Worm (Caenorhabditis elegans) whole organism, mixed stage, embryonic: ENCODE measurements around the gene vha-8.
A peak's percentile ranks its signal among the peaks of the same experiment; 100 is the strongest.

Experiments used
- M03D4.4 ChIP-seq: sonication (generic microtip); optimal IDR thresholded peaks from 2 replicates; lab custom pipeline; 2017; ENCODE audit warnings: mild to moderate bottlenecking, missing genetic modification characterization, missing compliant biosample characterization
- blmp-1 ChIP-seq: fragments of 150-350 bp; optimal IDR thresholded peaks from 2 replicates; lab custom pipeline; 2014; ENCODE audit warnings: missing biosample characterization, missing genetic modification characterization
- ceh-39 ChIP-seq: fragments of 150-350 bp; optimal IDR thresholded peaks from 2 replicates; lab custom pipeline; 2014; ENCODE audit warnings: missing biosample characterization, missing genetic modification characterization
- ceh-43 ChIP-seq: fragments of 200-800 bp; sonication (Bioruptor generic); optimal IDR thresholded peaks from 2 replicates; lab custom pipeline; 2018; ENCODE audit warnings: mild to moderate bottlenecking, missing genetic modification characterization, moderate library complexity, missing compliant biosample characterization
- ces-1 ChIP-seq: fragments of 150-350 bp; optimal IDR thresholded peaks from 2 replicates; lab custom pipeline; 2014; ENCODE audit warnings: missing biosample characterization, missing genetic modification reagents, missing genetic modification characterization
- cnd-1 ChIP-seq: fragments of 200-800 bp; sonication (Bioruptor generic); optimal IDR thresholded peaks from 2 replicates; lab custom pipeline; 2018; ENCODE audit warnings: mild to moderate bottlenecking, missing genetic modification characterization, missing compliant biosample characterization
- elt-1 ChIP-seq: sonication (generic microtip); optimal IDR thresholded peaks from 2 replicates; lab custom pipeline; 2017; ENCODE audit warnings: missing genetic modification characterization, mild to moderate bottlenecking, missing compliant biosample characterization, antibody characterized with exemption, moderate library complexity, borderline replicate concordance; ENCODE audit not compliant: insufficient read depth
- elt-3 ChIP-seq: fragments of 150-350 bp; optimal IDR thresholded peaks from 2 replicates; lab custom pipeline; 2014; ENCODE audit warnings: missing biosample characterization, missing genetic modification characterization
- flh-1 ChIP-seq: fragments of 200-800 bp; sonication (Bioruptor generic); optimal IDR thresholded peaks from 2 replicates; lab custom pipeline; 2018; ENCODE audit warnings: mild to moderate bottlenecking, missing genetic modification characterization, moderate library complexity, missing compliant biosample characterization
- ham-2 ChIP-seq: fragments of 200-800 bp; sonication (Bioruptor generic); optimal IDR thresholded peaks from 2 replicates; lab custom pipeline; 2018; ENCODE audit warnings: mild to moderate bottlenecking, missing genetic modification characterization, missing compliant biosample characterization
- hlh-1 ChIP-seq: fragments of 150-350 bp; optimal IDR thresholded peaks from 2 replicates; lab custom pipeline; 2014; ENCODE audit warnings: missing biosample characterization, missing genetic modification reagents, missing genetic modification characterization
- lin-32 ChIP-seq: fragments of 200-800 bp; sonication (Bioruptor generic); optimal IDR thresholded peaks from 2 replicates; lab custom pipeline; 2018; ENCODE audit warnings: mild to moderate bottlenecking, missing genetic modification characterization, missing compliant biosample characterization
- lsy-2 ChIP-seq: fragments of 150-350 bp; optimal IDR thresholded peaks from 2 replicates; lab custom pipeline; 2014; ENCODE audit warnings: missing biosample characterization, missing genetic modification characterization
- mep-1 ChIP-seq: fragments of 150-350 bp; optimal IDR thresholded peaks from 2 replicates; lab custom pipeline; 2017; ENCODE audit warnings: missing biosample characterization, missing genetic modification reagents, missing genetic modification characterization, inconsistent platforms
- mls-2 ChIP-seq: sonication (generic microtip); optimal IDR thresholded peaks from 2 replicates; lab custom pipeline; 2016; ENCODE audit warnings: mild to moderate bottlenecking, missing genetic modification characterization, moderate library complexity, missing compliant biosample characterization
- nhr-12 ChIP-seq: fragments of 150-350 bp; optimal IDR thresholded peaks from 2 replicates; lab custom pipeline; 2014; ENCODE audit warnings: missing biosample characterization, missing genetic modification characterization
- nhr-2 ChIP-seq: fragments of 150-350 bp; optimal IDR thresholded peaks from 2 replicates; lab custom pipeline; 2014; ENCODE audit warnings: missing biosample characterization, missing genetic modification characterization
- nhr-28 ChIP-seq: fragments of 150-350 bp; optimal IDR thresholded peaks from 2 replicates; lab custom pipeline; 2014; ENCODE audit warnings: missing biosample characterization, missing genetic modification characterization
- nhr-76 ChIP-seq: sonication (generic microtip); optimal IDR thresholded peaks from 2 replicates; lab custom pipeline; 2017; ENCODE audit warnings: missing biosample characterization, missing genetic modification characterization
- pha-4 ChIP-seq: fragments of 150-350 bp; optimal IDR thresholded peaks from 2 replicates; lab custom pipeline; 2018; ENCODE audit warnings: missing biosample characterization, missing genetic modification reagents, missing genetic modification characterization
- sem-2 ChIP-seq: fragments of 200-800 bp; sonication (Bioruptor generic); optimal IDR thresholded peaks from 2 replicates; lab custom pipeline; 2018; ENCODE audit warnings: mild to moderate bottlenecking, missing genetic modification characterization, missing compliant biosample characterization
- snpc-4 ChIP-seq: fragments of 150-350 bp; optimal IDR thresholded peaks from 2 replicates; lab custom pipeline; 2014; ENCODE audit warnings: missing biosample characterization, missing genetic modification characterization
- sptf-1 ChIP-seq: sonication (generic microtip); optimal IDR thresholded peaks from 2 replicates; lab custom pipeline; 2017; ENCODE audit warnings: mild to moderate bottlenecking, missing genetic modification characterization, moderate library complexity, missing compliant biosample characterization
- tbx-8 ChIP-seq: fragments of 200-800 bp; sonication (Bioruptor generic); optimal IDR thresholded peaks from 2 replicates; lab custom pipeline; 2018; ENCODE audit warnings: mild to moderate bottlenecking, missing genetic modification characterization, moderate library complexity, missing compliant biosample characterization
- unc-120 ChIP-seq: sonication (generic microtip); optimal IDR thresholded peaks from 2 replicates; lab custom pipeline; 2017; ENCODE audit warnings: missing genetic modification characterization, missing compliant biosample characterization; ENCODE audit not compliant: poor library complexity, severe bottlenecking
- unc-39 ChIP-seq: fragments of 150-350 bp; optimal IDR thresholded peaks from 2 replicates; lab custom pipeline; 2014; ENCODE audit warnings: missing biosample characterization, missing genetic modification characterization
- unc-62 ChIP-seq: fragments of 150-350 bp; optimal IDR thresholded peaks from 2 replicates; lab custom pipeline; 2014; ENCODE audit warnings: missing biosample characterization, missing genetic modification reagents, missing genetic modification characterization
- zip-8 ChIP-seq: fragments of 150-350 bp; optimal IDR thresholded peaks from 2 replicates; lab custom pipeline; 2014; ENCODE audit warnings: missing biosample characterization, missing genetic modification characterization
- ztf-11 ChIP-seq: fragments of 150-350 bp; optimal IDR thresholded peaks from 2 replicates; lab custom pipeline; 2014; ENCODE audit warnings: missing biosample characterization, missing genetic modification characterization

The vha-8 gene

DNA sequence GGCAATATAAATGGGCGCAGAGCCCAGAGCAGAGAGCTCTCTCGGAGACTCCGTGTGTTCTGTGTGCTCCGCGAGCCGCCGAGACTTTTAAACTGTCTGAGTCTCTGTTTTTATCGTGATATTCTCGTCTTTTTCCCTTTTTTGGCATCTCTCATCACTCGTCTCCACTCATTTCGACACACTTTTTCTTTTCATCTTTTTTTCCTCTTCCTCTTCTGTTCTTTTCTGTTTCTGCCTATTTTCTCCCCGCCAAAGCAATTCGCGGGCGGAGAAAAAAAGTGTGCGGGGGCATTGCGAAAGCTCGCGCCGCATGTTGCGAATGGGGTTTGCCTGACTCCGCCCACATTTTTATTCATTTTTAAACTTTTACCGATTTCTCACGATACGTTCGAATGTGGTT is 34.5 kb upstream of the vha-8 start (continued):
- TF ChIP-seq ces-1 (GFP tag; lab: Kevin White, UChicago) = peak; percentile 76
- TF ChIP-seq lin-32 (GFP tag; lab: Kevin White, UChicago) = peak; percentile 8
- TF ChIP-seq cnd-1 (tag; lab: Kevin White, UChicago) = peak; percentile 77
- TF ChIP-seq, all 35 proteins: peak for 28

DNA sequence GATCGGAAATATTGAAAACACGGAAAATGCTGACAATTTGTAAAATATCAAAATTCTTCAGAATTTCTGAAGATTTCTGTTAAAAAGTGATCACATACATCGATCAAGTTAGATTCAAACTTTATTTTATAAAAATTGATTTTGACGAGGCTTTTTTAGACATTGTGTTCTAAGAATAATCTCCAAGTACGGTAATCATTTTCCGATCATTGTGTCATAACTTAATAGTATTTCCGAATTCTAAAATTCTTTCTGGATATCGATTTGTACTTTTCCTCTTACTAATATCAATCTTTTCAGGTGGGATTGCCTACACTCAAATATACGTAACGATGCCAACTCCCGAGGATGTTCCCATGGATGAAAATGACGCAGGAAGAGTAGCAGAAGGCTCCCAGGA is 33.9 kb upstream of the vha-8 start, which contains the start of gene usp-4:
Gene usp-4 (plus strand): TSS at position 301 of the 400 bp plus-strand sequence.
- TF ChIP-seq nhr-76 (tag; lab: Kevin White, UChicago) = no peak
- no peak for TF ChIP-seq nhr-28
- no peak for TF ChIP-seq mls-2 (tag; lab: Kevin White, UChicago)
- no peak for TF ChIP-seq lin-32 (GFP tag; lab: Kevin White, UChicago)
- TF ChIP-seq ces-1 (GFP tag; lab: Kevin White, UChicago) = no peak
- TF ChIP-seq nhr-2 (tag; lab: Kevin White, UChicago) = no peak
- no peak for TF ChIP-seq sem-2 (GFP tag; lab: Kevin White, UChicago)
- no peak for TF ChIP-seq ztf-11 (tag; lab: Kevin White, UChicago)
- no peak for TF ChIP-seq mep-1 (tag; lab: Kevin White, UChicago)
- no peak for TF ChIP-seq snpc-4 (tag; lab: Kevin White, UChicago)

DNA sequence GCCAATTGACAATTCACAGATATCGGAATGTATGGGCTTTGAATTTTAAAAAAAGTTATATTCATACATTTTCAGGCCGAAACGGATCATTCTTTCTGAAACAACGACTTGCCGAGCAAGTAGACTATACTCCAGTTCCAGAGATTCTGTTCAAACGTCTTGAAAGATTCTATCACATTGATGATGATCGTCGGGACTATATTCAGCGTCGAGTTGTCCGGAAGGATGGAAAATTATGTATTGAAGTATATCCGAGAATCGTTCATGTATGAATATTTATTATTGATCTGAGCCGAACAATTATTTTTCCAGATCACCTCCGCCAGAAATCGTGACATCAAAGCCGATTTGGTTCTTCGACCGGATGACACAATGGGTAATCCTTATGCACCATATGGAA is 33.3 kb upstream of the vha-8 start:
- TF ChIP-seq ceh-43 = no peak

DNA sequence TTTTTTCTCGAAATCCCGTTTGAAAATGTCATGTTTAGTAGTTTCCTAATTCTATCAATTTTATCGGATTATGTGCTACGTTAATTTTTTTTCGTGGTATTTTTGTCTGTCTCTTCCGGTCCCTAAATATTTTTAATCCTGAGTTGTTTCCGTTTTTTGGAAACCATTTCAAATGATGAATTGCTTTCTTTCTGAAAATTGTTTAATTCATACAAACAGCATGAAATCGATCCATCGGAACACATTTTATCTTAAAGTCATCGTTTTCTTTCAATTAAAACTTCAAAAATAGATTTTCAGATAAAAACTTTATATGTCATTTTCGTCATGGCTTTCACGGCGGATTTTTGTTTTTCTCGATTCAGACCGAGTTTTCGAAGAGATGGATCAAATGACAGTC is 28.5 kb upstream of the vha-8 start, which contains the start of gene spd-3:
Gene spd-3 (plus strand): TSS at position 301 of the 400 bp plus-strand sequence.
- no peak for TF ChIP-seq ceh-39 (tag; lab: Kevin White, UChicago)
- no peak for TF ChIP-seq M03D4.4 (tag; lab: Kevin White, UChicago)
- no peak for TF ChIP-seq mep-1 (tag; lab: Kevin White, UChicago)
- no peak for TF ChIP-seq blmp-1 (tag; lab: Kevin White, UChicago)
- TF ChIP-seq elt-3 (tag; lab: Kevin White, UChicago) = no peak
- TF ChIP-seq ces-1 (GFP tag; lab: Kevin White, UChicago) = no peak
- no peak for TF ChIP-seq tbx-8 (GFP tag; lab: Kevin White, UChicago)
- no peak for TF ChIP-seq sem-2 (GFP tag; lab: Kevin White, UChicago)
- TF ChIP-seq nhr-76 (tag; lab: Kevin White, UChicago) = no peak
- no peak for TF ChIP-seq pha-4 (tag; lab: Kevin White, UChicago)
- TF ChIP-seq lsy-2 = no peak

DNA sequence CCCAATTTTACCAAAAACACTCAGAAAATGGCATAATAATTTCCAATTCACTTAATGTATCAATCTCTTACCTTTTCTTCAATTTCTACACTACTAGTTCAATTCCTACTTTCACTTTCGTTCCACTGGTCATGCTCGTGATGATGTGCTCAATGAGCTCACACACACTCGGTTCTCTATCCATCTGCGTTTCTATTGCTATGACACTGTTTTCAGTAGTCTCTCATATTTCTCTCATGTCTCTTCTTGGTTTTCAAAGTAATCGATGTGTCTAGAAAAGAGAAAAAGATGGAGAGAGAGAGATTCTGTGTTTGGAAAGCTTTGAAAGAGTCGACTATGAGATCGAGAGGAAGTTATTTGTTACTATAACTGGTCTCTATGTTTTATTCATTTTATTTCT is 23.6 kb upstream of the vha-8 start:
- no peak for TF ChIP-seq ham-2
- peak; percentile 35 for TF ChIP-seq unc-120 (tag; lab: Kevin White, UChicago)
- TF ChIP-seq ces-1 (GFP tag; lab: Kevin White, UChicago) = peak; percentile 79
- TF ChIP-seq mep-1 (tag; lab: Kevin White, UChicago) = peak; percentile 7

DNA sequence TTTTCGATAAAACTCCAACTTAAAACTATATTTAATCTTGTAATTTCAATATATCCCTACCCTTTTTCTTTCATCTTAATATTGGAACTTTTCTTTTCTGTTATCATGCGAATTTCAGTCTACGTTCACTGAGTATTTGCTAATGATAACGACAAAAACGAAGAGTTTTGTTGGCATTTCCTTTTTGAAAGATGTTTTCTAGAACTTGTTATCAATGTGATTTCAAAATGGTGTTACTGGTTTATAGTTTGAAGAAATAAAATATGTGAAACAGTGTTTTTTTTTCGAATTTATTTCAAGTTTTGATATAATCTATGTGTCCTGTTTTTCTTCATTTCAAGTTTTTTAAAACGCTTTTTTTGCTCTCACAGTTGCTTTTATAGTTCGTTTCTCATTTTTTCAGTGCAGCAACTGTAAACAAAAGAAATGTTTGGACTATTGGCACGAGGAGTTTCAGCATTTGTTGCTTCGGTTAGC is 20.4 kb upstream of the vha-8 start, which contains the start of gene anat-1:
Gene anat-1 (plus strand): TSS at position 427 of the 477 bp plus-strand sequence.
- no peak for TF ChIP-seq unc-39 (tag; lab: Kevin White, UChicago)
- TF ChIP-seq lin-32 (GFP tag; lab: Kevin White, UChicago) = no peak
- TF ChIP-seq mep-1 (tag; lab: Kevin White, UChicago) = no peak
- no peak for TF ChIP-seq ham-2
- no peak for TF ChIP-seq nhr-28
- no peak for TF ChIP-seq ces-1 (GFP tag; lab: Kevin White, UChicago)
- no peak for TF ChIP-seq zip-8 (tag; lab: Kevin White, UChicago)
- no peak for TF ChIP-seq elt-1 (tag; lab: Kevin White, UChicago)
- TF ChIP-seq nhr-12 (tag; lab: Kevin White, UChicago) = no peak
- no peak for TF ChIP-seq cnd-1 (tag; lab: Kevin White, UChicago)
- TF ChIP-seq flh-1 = no peak
- TF ChIP-seq elt-3 (tag; lab: Kevin White, UChicago) = no peak
- TF ChIP-seq sptf-1 = no peak
- no peak for TF ChIP-seq unc-120 (tag; lab: Kevin White, UChicago)
- TF ChIP-seq unc-62 (GFP tag; lab: Kevin White, UChicago) = no peak
- TF ChIP-seq hlh-1 (tag; lab: Kevin White, UChicago) = no peak
